Fruit fly (Drosophila melanogaster): ENCODE measurements around the gene CG7208.

CG7208 gene

dm6 chr3R:18185385-18185784 is at the start of gene CG7208, which contains the start of gene Arp5 (continued):
- TF ChIP-seq Adf1 (GFP tag; IDR thresholded peaks at IDR 0.05) (peak; percentile 39), az2 (GFP tag; optimal IDR thresholded peaks at IDR 0.05) (peak; percentile 66), wek (GFP tag; optimal IDR thresholded peaks at IDR 0.05) (no peak), CG13424 (tag; optimal IDR thresholded peaks at IDR 0.05) (peak; percentile 69), CG11560 (tag; IDR thresholded peaks at IDR 0.05) (no peak; the same call in 2 of the 3 replicates), Optix (GFP tag; IDR thresholded peaks at IDR 0.05) (no peak), CG1603 (tag; optimal IDR thresholded peaks at IDR 0.05) (no peak), slou (GFP tag; optimal IDR thresholded peaks at IDR 0.05) (peak; percentile 42), CG3065 (GFP tag; optimal IDR thresholded peaks at IDR 0.05) (no peak), E2f2 (GFP tag; IDR thresholded peaks at IDR 0.05) (peak; percentile 60; the same call in 1 of the 2 replicates), CG18599 (GFP tag; optimal IDR thresholded peaks at IDR 0.05) (peak; percentile 82), sima (GFP tag; optimal IDR thresholded peaks at IDR 0.05) (no peak), CG11504 (tag; optimal IDR thresholded peaks at IDR 0.05) (no peak), CG15696 (tag; optimal IDR thresholded peaks at IDR 0.05) (peak; percentile 4), ssp (GFP tag; IDR thresholded peaks at IDR 0.05) (peak; percentile 41), oc (tag; optimal IDR thresholded peaks at IDR 0.05) (no peak), ttk (GFP tag; IDR thresholded peaks at IDR 0.05) (no peak), CG8924 (tag; optimal IDR thresholded peaks at IDR 0.05) (peak; percentile 65), Elba2 (GFP tag; optimal IDR thresholded peaks at IDR 0.05) (peak; percentile 29), NC2β (GFP tag; optimal IDR thresholded peaks at IDR 0.05) (peak; percentile 1), sob (GFP tag; IDR thresholded peaks at IDR 0.05) (peak; percentile 79), Fer3 (tag; optimal IDR thresholded peaks at IDR 0.05) (peak; percentile 77), CG12071 (GFP tag; optimal IDR thresholded peaks at IDR 0.05) (no peak), CG18619 (GFP tag; optimal IDR thresholded peaks at IDR 0.05) (peak; percentile 59), org-1 (GFP tag; optimal IDR thresholded peaks at IDR 0.05) (no peak), bsh (GFP tag; optimal IDR thresholded peaks at IDR 0.05) (peak in 1 of 2 experiments; percentile 70), zen (tag; optimal IDR thresholded peaks at IDR 0.05) (peak; percentile 57), CkIIα-i1 (GFP tag; IDR thresholded peaks at IDR 0.05) (no peak), Mad (GFP tag; optimal IDR thresholded peaks at IDR 0.05) (peak; percentile 53), bbx (GFP tag; IDR thresholded peaks at IDR 0.05; ENCODE audit: partially characterized antibody) (0 out of 2 replicates have a peak, but pooled peaks have one; percentile 12), kni (GFP tag; optimal IDR thresholded peaks at IDR 0.05) (no peak), Dbx (GFP tag; IDR thresholded peaks at IDR 0.05) (peak; percentile 82), emc (GFP tag; optimal IDR thresholded peaks at IDR 0.05) (no peak), CG3281 (GFP tag; optimal IDR thresholded peaks at IDR 0.05) (peak; percentile 73), Chrac-16 (GFP tag; optimal IDR thresholded peaks at IDR 0.05) (peak; percentile 78), slbo (GFP tag; IDR thresholded peaks at IDR 0.05) (peak; percentile 85), CG10543 (GFP tag; optimal IDR thresholded peaks at IDR 0.05) (peak; percentile 63), CoRest (tag; optimal IDR thresholded peaks at IDR 0.05) (peak; percentile 86), CG17829 (tag; optimal IDR thresholded peaks at IDR 0.05) (peak; percentile 51), Mrtf (GFP tag; IDR thresholded peaks at IDR 0.05) (no peak), CG3407 (GFP tag; optimal IDR thresholded peaks at IDR 0.05) (peak; percentile 30), cwo (GFP tag; optimal IDR thresholded peaks at IDR 0.05) (peak; percentile 42), stwl (tag; optimal IDR thresholded peaks at IDR 0.05) (peak; percentile 95), bowl (GFP tag; IDR thresholded peaks at IDR 0.05) (no peak), h (optimal IDR thresholded peaks at IDR 0.05) (no peak), fru (optimal IDR thresholded peaks at IDR 0.05) (no peak), CG11247 (GFP tag; IDR thresholded peaks at IDR 0.05) (peak; percentile 39; the same call in 1 of the 2 replicates), CG14667 (GFP tag; IDR thresholded peaks at IDR 0.05) (no peak; the same call in 1 of the 2 replicates), CG12219 (GFP tag; optimal IDR thresholded peaks at IDR 0.05) (peak; percentile 7), CG10565 (GFP tag; optimal IDR thresholded peaks at IDR 0.05) (no peak), Sox102F (GFP tag; optimal IDR thresholded peaks at IDR 0.05) (no peak)
